Fruit fly (Drosophila melanogaster) whole organism, pupa: ENCODE results near the gene CG33281.
A peak's percentile ranks its signal among the peaks of the same experiment; 100 is the strongest.

ENCODE experiments used
- CG15710 ChIP-seq: fragments of 200-800 bp; sonication (Bioruptor generic); optimal IDR thresholded peaks from 2 replicates; lab custom pipeline; 2018; ENCODE audit warnings: missing biosample characterization, mild to moderate bottlenecking, missing genetic modification characterization, moderate library complexity
- CG34367 ChIP-seq: fragments of 200-800 bp; sonication (Bioruptor generic); optimal IDR thresholded peaks from 2 replicates; lab custom pipeline; 2018; ENCODE audit warnings: missing biosample characterization, mild to moderate bottlenecking, missing genetic modification characterization
- CG9948 ChIP-seq: fragments of 200-800 bp; sonication (Bioruptor generic); optimal IDR thresholded peaks from 2 replicates; lab custom pipeline; 2018; ENCODE audit warnings: missing biosample characterization, mild to moderate bottlenecking, missing genetic modification characterization, moderate library complexity
- Ets98B ChIP-seq: fragments of 200-800 bp; sonication (Bioruptor generic); IDR thresholded peaks from 2 replicates; pipeline ENCODE4 v1.3.6; 2022; ENCODE audit warnings: missing biosample characterization, missing genetic modification characterization
- Pif1B ChIP-seq: fragments of 200-800 bp; sonication (Bioruptor generic); optimal IDR thresholded peaks from 3 replicates; lab custom pipeline; 2016; ENCODE audit warnings: missing biosample characterization, missing genetic modification characterization
- gl ChIP-seq: fragments of 200-800 bp; sonication (Bioruptor generic); optimal IDR thresholded peaks from 2 replicates; lab custom pipeline; 2018; ENCODE audit warnings: missing biosample characterization, mild to moderate bottlenecking, missing genetic modification characterization

DNA sequence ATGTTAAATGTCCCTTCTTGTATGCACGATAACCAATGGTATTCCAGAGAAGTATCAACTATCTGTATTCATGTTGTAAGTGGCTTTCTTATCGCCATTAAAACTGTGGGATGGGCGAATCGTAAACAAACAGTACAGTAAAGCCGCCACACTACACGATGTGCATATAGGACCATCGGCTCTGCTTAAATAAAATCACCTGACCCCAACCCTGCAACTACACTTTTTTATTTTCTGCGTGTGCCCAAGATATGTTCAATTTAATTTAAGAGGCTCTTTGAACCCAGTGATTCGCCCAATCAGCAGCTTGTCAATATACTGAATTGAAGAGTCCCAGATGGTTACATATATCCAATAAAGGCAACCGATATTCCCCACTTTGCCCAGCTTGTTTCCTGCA is 24.2 kb upstream of the CG33281 start:
- TF ChIP-seq CG9948 (tag; lab: Kevin White, UChicago) (peak; percentile 26), Pif1B (peak; percentile 8), Ets98B (GFP tag; lab: Robert Waterston, UW) (peak; percentile 14; the same call in 1 of the 2 replicates), CG15710 (peak; percentile 50), gl (tag; lab: Kevin White, UChicago) (peak; percentile 40), CG34367 (tag; lab: Kevin White, UChicago) (no peak)
